Fruit fly (Drosophila melanogaster): ENCODE data around the gene Poxm.

dm6 chr3R:8288790-8289189 lies 44.8 kb downstream of the Poxm start:
- TF ChIP-seq Abd-B (GFP tag; optimal IDR thresholded peaks at IDR 0.05) (no peak), br (GFP tag; optimal IDR thresholded peaks at IDR 0.05) (no peak), OdsH (GFP tag; optimal IDR thresholded peaks at IDR 0.05) (no peak)
